Fruit fly (Drosophila melanogaster): Measurements from ENCODE around the gene p.

Gene p

DNA sequence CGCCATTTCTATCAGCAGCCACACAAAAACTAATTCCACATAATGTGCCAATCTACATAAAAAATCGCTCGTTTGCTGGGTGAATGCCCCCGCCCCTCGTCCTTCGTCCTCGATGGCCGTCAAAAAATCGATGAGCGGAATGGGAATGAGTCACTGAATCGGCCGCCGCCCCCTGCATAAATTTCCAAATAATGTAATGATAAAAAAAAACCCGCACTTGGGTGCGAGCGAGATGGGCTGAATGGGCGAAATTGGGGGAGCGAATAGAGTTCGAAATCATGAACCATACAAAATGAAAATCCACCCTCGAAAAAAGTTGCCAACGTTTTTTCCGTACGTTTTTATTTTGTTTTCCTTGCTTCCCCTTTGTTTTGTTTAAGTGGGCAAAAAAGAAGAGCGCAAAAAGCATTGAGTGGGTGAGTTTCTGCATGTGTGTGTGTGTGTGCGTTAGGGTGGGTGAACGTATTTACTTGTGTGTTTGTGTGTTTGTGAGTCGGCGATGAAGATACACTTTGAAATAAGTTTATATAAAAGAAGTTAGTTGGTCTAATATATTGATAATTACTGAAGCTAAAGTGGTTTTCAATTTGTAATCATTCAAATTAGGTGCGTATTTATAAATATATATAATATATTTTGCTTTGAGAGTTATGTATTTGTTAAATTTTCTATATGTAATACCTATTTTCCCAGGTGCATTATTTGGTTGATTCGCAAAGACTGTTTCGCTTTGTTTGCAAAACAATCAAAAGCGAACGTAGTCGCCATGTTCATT lies 35.0 kb upstream of the p start (continued):
- TF ChIP-seq z (GFP tag; IDR thresholded peaks at IDR 0.05), result peak; percentile 77; the same call in 2 of the 3 replicates
- TF ChIP-seq crol (GFP tag; IDR thresholded peaks at IDR 0.05), result 0 out of 2 replicates have a peak, but pooled peaks have one; percentile 24
- TF ChIP-seq nom (GFP tag; optimal IDR thresholded peaks at IDR 0.05), result peak; percentile 71
- TF ChIP-seq hb (GFP tag; IDR thresholded peaks at IDR 0.05; ENCODE audit: partially characterized antibody), result 0 out of 3 replicates have a peak, but pooled peaks have one; percentile 21
- TF ChIP-seq CG7357 (GFP tag; IDR thresholded peaks at IDR 0.05), result no peak
- no peak for TF ChIP-seq HmgZ (tag; optimal IDR thresholded peaks at IDR 0.05)
- TF ChIP-seq Ets97D (GFP tag; optimal IDR thresholded peaks at IDR 0.05), result no peak
- no peak for TF ChIP-seq Drgx (GFP tag; IDR thresholded peaks at IDR 0.05)
- TF ChIP-seq chn (GFP tag; optimal IDR thresholded peaks at IDR 0.05), result no peak
- TF ChIP-seq CG1832 (GFP tag; optimal IDR thresholded peaks at IDR 0.05), result peak; percentile 32
- no peak for TF ChIP-seq shn (GFP tag; optimal IDR thresholded peaks at IDR 0.05)
- no peak for TF ChIP-seq CG17912 (GFP tag; optimal IDR thresholded peaks at IDR 0.05)
- TF ChIP-seq mirr (GFP tag; optimal IDR thresholded peaks at IDR 0.05), result no peak
- TF ChIP-seq Pdp1 (GFP tag; optimal IDR thresholded peaks at IDR 0.05), result no peak
- TF ChIP-seq CoRest (tag; optimal IDR thresholded peaks at IDR 0.05), result no peak
- TF ChIP-seq cg (GFP tag; optimal IDR thresholded peaks at IDR 0.05), result peak; percentile 59
- no peak for TF ChIP-seq ash1 (GFP tag; optimal IDR thresholded peaks at IDR 0.05)
- no peak for TF ChIP-seq az2 (GFP tag; optimal IDR thresholded peaks at IDR 0.05)
- peak; percentile 45 for TF ChIP-seq pros (GFP tag; optimal IDR thresholded peaks at IDR 0.05)
- no peak for TF ChIP-seq ac (GFP tag; optimal IDR thresholded peaks at IDR 0.05)
- TF ChIP-seq CG7839 (tag; optimal IDR thresholded peaks at IDR 0.05), result peak; percentile 22
- TF ChIP-seq Atf3 (GFP tag; optimal IDR thresholded peaks at IDR 0.05), result no peak
- TF ChIP-seq slbo (GFP tag; IDR thresholded peaks at IDR 0.05), result no peak
- TF ChIP-seq seq (GFP tag; IDR thresholded peaks at IDR 0.05), result peak; percentile 91
- no peak for TF ChIP-seq Tbp (GFP tag; optimal IDR thresholded peaks at IDR 0.05)
- TF ChIP-seq Mad (GFP tag; optimal IDR thresholded peaks at IDR 0.05), result no peak
- TF ChIP-seq HLH3B (GFP tag; IDR thresholded peaks at IDR 0.05), result no peak
- TF ChIP-seq CG17612 (GFP tag; IDR thresholded peaks at IDR 0.05), result no peak
- no peak for TF ChIP-seq Trl (optimal IDR thresholded peaks at IDR 0.05)
- no peak for TF ChIP-seq Trl (GFP tag; optimal IDR thresholded peaks at IDR 0.05)
- TF ChIP-seq CG17568 (GFP tag; optimal IDR thresholded peaks at IDR 0.05), result no peak
- TF ChIP-seq CG6654 (GFP tag; optimal IDR thresholded peaks at IDR 0.05), result no peak
- no peak for TF ChIP-seq CG14710 (tag; optimal IDR thresholded peaks at IDR 0.05)
- peak; percentile 16 for TF ChIP-seq CG2712 (tag; optimal IDR thresholded peaks at IDR 0.05)
- no peak for TF ChIP-seq Gsc (GFP tag; IDR thresholded peaks at IDR 0.05)
- no peak for TF ChIP-seq CG11398 (GFP tag; optimal IDR thresholded peaks at IDR 0.05)
- no peak for TF ChIP-seq CG12744 (GFP tag; optimal IDR thresholded peaks at IDR 0.05)
- TF ChIP-seq CG18599 (GFP tag; optimal IDR thresholded peaks at IDR 0.05), result peak; percentile 17
- TF ChIP-seq CG12391 (tag; optimal IDR thresholded peaks at IDR 0.05), result peak; percentile 1
- no peak for TF ChIP-seq ttk (GFP tag; IDR thresholded peaks at IDR 0.05)
- no peak for TF ChIP-seq Lim3 (GFP tag; IDR thresholded peaks at IDR 0.05)
- TF ChIP-seq dan (GFP tag; IDR thresholded peaks at IDR 0.05), result no peak
- peak; percentile 97 for TF ChIP-seq onecut (GFP tag; IDR thresholded peaks at IDR 0.05)
- no peak for TF ChIP-seq CG14441 (GFP tag; IDR thresholded peaks at IDR 0.05)
- no peak for TF ChIP-seq CG42726 (GFP tag; IDR thresholded peaks at IDR 0.05; ENCODE audit: partially characterized antibody)
- no peak for TF ChIP-seq unpg (GFP tag; optimal IDR thresholded peaks at IDR 0.05)
- peak in 1 of 2 experiments; percentile 21 for TF ChIP-seq bsh (GFP tag; optimal IDR thresholded peaks at IDR 0.05)
- peak; percentile 64 for TF ChIP-seq sens (GFP tag)
- TF ChIP-seq Chrac-16 (GFP tag; optimal IDR thresholded peaks at IDR 0.05), result no peak
- no peak for TF ChIP-seq HLH54F (GFP tag; optimal IDR thresholded peaks at IDR 0.05)

Data from whole organism, embryonic.